Fruit fly (Drosophila melanogaster): ENCODE results near the gene cort.
A peak's percentile ranks its signal among the peaks of the same experiment; 100 is the strongest.

cort gene

DNA sequence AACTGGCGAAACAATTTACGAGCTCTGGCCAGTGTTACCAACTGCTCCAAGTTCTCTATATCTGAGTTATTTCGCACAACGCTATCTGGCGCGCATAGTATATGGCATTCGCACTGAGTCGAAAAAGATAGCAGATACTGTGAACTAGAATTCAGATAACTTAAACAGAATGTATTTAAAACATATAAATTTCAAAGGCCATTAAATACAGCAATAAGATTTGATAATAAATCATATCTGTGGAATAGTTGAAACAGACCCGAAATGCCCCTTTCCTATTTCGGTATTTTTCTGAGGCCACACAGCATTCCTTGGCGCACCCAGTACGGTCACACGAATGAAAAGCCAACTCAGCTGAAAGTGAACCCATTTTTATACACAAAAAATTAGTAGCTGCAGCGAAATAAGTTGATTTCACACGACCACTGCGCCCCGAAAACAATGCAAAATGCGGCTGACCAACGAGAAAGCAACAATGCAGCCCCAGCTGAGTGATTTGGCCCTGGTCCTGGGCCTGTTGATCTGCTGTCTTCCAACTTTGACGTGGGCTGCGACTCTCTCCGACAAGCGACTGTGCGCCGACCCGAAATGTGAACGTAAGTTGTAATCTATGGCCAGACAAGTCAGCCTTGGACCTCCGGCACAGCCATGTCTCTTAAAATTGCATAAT is 27.2 kb downstream of the cort start, which contains the start of the genes CG31635 and Tango1:
CG31635 (minus strand) TSS at position 30 of the 670 bp plus-strand sequence.
Tango1 (plus strand) TSS at position 304 of the 670 bp plus-strand sequence.
- no peak for TF ChIP-seq CG4318 (GFP tag; optimal IDR thresholded peaks at IDR 0.05)
- no peak for TF ChIP-seq pdm3 (GFP tag; optimal IDR thresholded peaks at IDR 0.05)
- TF ChIP-seq Gug (GFP tag; IDR thresholded peaks at IDR 0.05): peak; percentile 21; the same call in 1 of the 2 replicates
- TF ChIP-seq vri (GFP tag; optimal IDR thresholded peaks at IDR 0.05): peak; percentile 20
- no peak for TF ChIP-seq Eip93F (GFP tag; optimal IDR thresholded peaks at IDR 0.05)
- no peak for TF ChIP-seq CG3919 (GFP tag; optimal IDR thresholded peaks at IDR 0.05)
- no peak for TF ChIP-seq CG7368 (GFP tag; optimal IDR thresholded peaks at IDR 0.05)
- no peak for TF ChIP-seq achi (GFP tag; optimal IDR thresholded peaks at IDR 0.05)
- TF ChIP-seq CG6163 (GFP tag; IDR thresholded peaks at IDR 0.05): peak; percentile 39; the same call in 1 of the 3 replicates
- TF ChIP-seq spab (GFP tag; optimal IDR thresholded peaks at IDR 0.05): no peak
- TF ChIP-seq fkh (GFP tag; optimal IDR thresholded peaks at IDR 0.05): no peak
- TF ChIP-seq CG16779 (tag; optimal IDR thresholded peaks at IDR 0.05): no peak
- TF ChIP-seq CG8632 (GFP tag; optimal IDR thresholded peaks at IDR 0.05): no peak
- TF ChIP-seq Hr38 (GFP tag; optimal IDR thresholded peaks at IDR 0.05): no peak
- TF ChIP-seq svp (GFP tag): peak; percentile 83
- no peak for TF ChIP-seq Met (GFP tag; optimal IDR thresholded peaks at IDR 0.05)
- TF ChIP-seq lz (GFP tag; optimal IDR thresholded peaks at IDR 0.05): peak; percentile 34
- peak; percentile 53 for TF ChIP-seq cyc (GFP tag; optimal IDR thresholded peaks at IDR 0.05)
- TF ChIP-seq CG1621 (tag; optimal IDR thresholded peaks at IDR 0.05): no peak
- TF ChIP-seq CG34406 (GFP tag; optimal IDR thresholded peaks at IDR 0.05): no peak
- TF ChIP-seq Smox (GFP tag; optimal IDR thresholded peaks at IDR 0.05): no peak
- TF ChIP-seq Hr39 (GFP tag; optimal IDR thresholded peaks at IDR 0.05): no peak
- TF ChIP-seq Eip75B (GFP tag; optimal IDR thresholded peaks at IDR 0.05): no peak
- TF ChIP-seq CG31627 (GFP tag; optimal IDR thresholded peaks at IDR 0.05): peak; percentile 48
- TF ChIP-seq Ets21C (GFP tag; optimal IDR thresholded peaks at IDR 0.05): no peak
- no peak for TF ChIP-seq Sox102F (GFP tag; optimal IDR thresholded peaks at IDR 0.05)
- no peak for TF ChIP-seq ss (GFP tag; optimal IDR thresholded peaks at IDR 0.05)
- no peak for TF ChIP-seq CG6276 (GFP tag; optimal IDR thresholded peaks at IDR 0.05)
- peak; percentile 48 for TF ChIP-seq Blimp-1 (GFP tag; optimal IDR thresholded peaks at IDR 0.05)
- no peak for TF ChIP-seq CG32006 (GFP tag; optimal IDR thresholded peaks at IDR 0.05)
- TF ChIP-seq CG6854 (GFP tag; optimal IDR thresholded peaks at IDR 0.05): no peak
- TF ChIP-seq CG6792 (GFP tag; optimal IDR thresholded peaks at IDR 0.05): no peak
- TF ChIP-seq dac (GFP tag; optimal IDR thresholded peaks at IDR 0.05): no peak
- no peak for TF ChIP-seq CG9139 (GFP tag; optimal IDR thresholded peaks at IDR 0.05)
- no peak for TF ChIP-seq fd85E (GFP tag; optimal IDR thresholded peaks at IDR 0.05)
- no peak for TF ChIP-seq CG8119 (GFP tag; IDR thresholded peaks at IDR 0.05)
- TF ChIP-seq fd59A (GFP tag; optimal IDR thresholded peaks at IDR 0.05): no peak
- TF ChIP-seq Ets96B (tag; optimal IDR thresholded peaks at IDR 0.05): no peak
- TF ChIP-seq Eip78C (GFP tag): no peak
- no peak for TF ChIP-seq CG10669 (GFP tag; optimal IDR thresholded peaks at IDR 0.05)
- TF ChIP-seq dsx (GFP tag; optimal IDR thresholded peaks at IDR 0.05; ENCODE audit: poor library complexity, severe bottlenecking): no peak
- TF ChIP-seq CG10631 (GFP tag; optimal IDR thresholded peaks at IDR 0.05): no peak
- no peak for TF ChIP-seq Hr4 (GFP tag; optimal IDR thresholded peaks at IDR 0.05)
- peak; percentile 51 for TF ChIP-seq Sox14 (GFP tag; optimal IDR thresholded peaks at IDR 0.05)
- TF ChIP-seq Lpt (GFP tag; optimal IDR thresholded peaks at IDR 0.05): no peak
- no peak for TF ChIP-seq topi (GFP tag; optimal IDR thresholded peaks at IDR 0.05)
- TF ChIP-seq acj6 (GFP tag; optimal IDR thresholded peaks at IDR 0.05): no peak
- TF ChIP-seq OdsH (GFP tag; optimal IDR thresholded peaks at IDR 0.05): no peak
- TF ChIP-seq salr (GFP tag; optimal IDR thresholded peaks at IDR 0.05): no peak
- TF ChIP-seq Sox15 (GFP tag; optimal IDR thresholded peaks at IDR 0.05): no peak
- TF ChIP-seq CG11902 (GFP tag; optimal IDR thresholded peaks at IDR 0.05): no peak
- no peak for TF ChIP-seq CG8319 (GFP tag; optimal IDR thresholded peaks at IDR 0.05)
